Fruit fly (Drosophila melanogaster) whole organism, embryonic: ENCODE measurements around the gene CG3630.

Source experiments
- Antp ChIP-seq: fragments of 200-800 bp; sonication (Bioruptor generic); optimal IDR thresholded peaks from 3 replicates; lab custom pipeline; 2016; ENCODE audit warnings: missing biosample characterization, missing genetic modification characterization
- Bgb ChIP-seq: fragments of 200-800 bp; sonication (Bioruptor generic); IDR thresholded peaks from 2 replicates; pipeline ENCODE4 v1.3.6; 2022; ENCODE audit warnings: missing biosample characterization, missing genetic modification characterization; ENCODE audit not compliant: partially characterized antibody
- CG10462 ChIP-seq: fragments of 200-800 bp; sonication (Bioruptor generic); optimal IDR thresholded peaks from 2 replicates; lab custom pipeline; 2016; ENCODE audit warnings: missing biosample characterization, missing genetic modification characterization
- CG11398 ChIP-seq: fragments of 200-800 bp; sonication (Bioruptor generic); optimal IDR thresholded peaks from 2 replicates; lab custom pipeline; 2016; ENCODE audit warnings: missing biosample characterization, missing genetic modification characterization
- CG11456 ChIP-seq: fragments of 200-800 bp; sonication (Bioruptor generic); IDR thresholded peaks from 3 replicates; pipeline ENCODE4 v1.3.6; 2022; ENCODE audit warnings: missing biosample characterization, missing genetic modification characterization
- CG12236 ChIP-seq: fragments of 200-800 bp; sonication (Bioruptor generic); optimal IDR thresholded peaks from 2 replicates; lab custom pipeline; 2016; ENCODE audit warnings: missing biosample characterization, missing genetic modification characterization
- CG12391 ChIP-seq: fragments of 200-800 bp; sonication (Bioruptor generic); optimal IDR thresholded peaks from 3 replicates; lab custom pipeline; 2018; ENCODE audit warnings: missing biosample characterization, mild to moderate bottlenecking, missing genetic modification characterization, moderate library complexity
- CG13296 ChIP-seq: fragments of 200-800 bp; sonication (Bioruptor generic); optimal IDR thresholded peaks from 3 replicates; lab custom pipeline; 2018; ENCODE audit warnings: missing biosample characterization, mild to moderate bottlenecking, missing genetic modification characterization
- CG14050 ChIP-seq: fragments of 200-800 bp; sonication (Bioruptor generic); IDR thresholded peaks from 3 replicates; pipeline ENCODE4 v1.3.6; 2022; ENCODE audit warnings: missing biosample characterization, missing genetic modification characterization
- CG15073 ChIP-seq: fragments of 200-800 bp; sonication (Bioruptor generic); optimal IDR thresholded peaks from 2 replicates; lab custom pipeline; 2016; ENCODE audit warnings: missing biosample characterization, missing genetic modification characterization
- CG1529 ChIP-seq: fragments of 200-800 bp; sonication (Bioruptor generic); optimal IDR thresholded peaks from 3 replicates; lab custom pipeline; 2018; ENCODE audit warnings: missing biosample characterization, missing genetic modification characterization
- CG17385 ChIP-seq: fragments of 200-800 bp; sonication (Bioruptor generic); optimal IDR thresholded peaks from 3 replicates; lab custom pipeline; 2018; ENCODE audit warnings: missing biosample characterization, mild to moderate bottlenecking, missing genetic modification characterization
- CG1792 ChIP-seq: fragments of 200-800 bp; sonication (Bioruptor generic); optimal IDR thresholded peaks from 2 replicates; lab custom pipeline; 2016; ENCODE audit warnings: missing biosample characterization, missing genetic modification characterization
- CG2202 ChIP-seq: fragments of 200-800 bp; sonication (Bioruptor generic); optimal IDR thresholded peaks from 2 replicates; lab custom pipeline; 2018; ENCODE audit warnings: missing biosample characterization, mild to moderate bottlenecking, missing genetic modification characterization
- CG3838 ChIP-seq: fragments of 200-800 bp; sonication (Bioruptor generic); optimal IDR thresholded peaks from 3 replicates; lab custom pipeline; 2016; ENCODE audit warnings: missing biosample characterization, missing genetic modification characterization
- CG42726 ChIP-seq: fragments of 200-800 bp; sonication (Bioruptor generic); IDR thresholded peaks from 2 replicates; pipeline ENCODE4 v1.3.6; 2022; ENCODE audit warnings: missing biosample characterization, missing genetic modification characterization; ENCODE audit not compliant: partially characterized antibody
- CG6683 ChIP-seq: fragments of 200-800 bp; sonication (Bioruptor generic); optimal IDR thresholded peaks from 2 replicates; lab custom pipeline; 2017; ENCODE audit warnings: missing biosample characterization, mild to moderate bottlenecking, missing genetic modification characterization, missing genetic modification reagents
- CG9932 ChIP-seq: fragments of 200-800 bp; sonication (Bioruptor generic); IDR thresholded peaks from 2 replicates; pipeline ENCODE4 v1.3.6; 2022; ENCODE audit warnings: missing biosample characterization, missing genetic modification characterization
- CTCF ChIP-seq: fragments of 200-800 bp; sonication (Bioruptor generic); optimal IDR thresholded peaks from 2 replicates; lab custom pipeline; 2017; ENCODE audit warnings: missing biosample characterization, mild to moderate bottlenecking, missing genetic modification characterization, moderate library complexity
- Dll ChIP-seq: fragments of 200-800 bp; sonication (Bioruptor generic); IDR thresholded peaks from 4 replicates; pipeline ENCODE4 v1.3.6; 2022; ENCODE audit warnings: missing biosample characterization, missing genetic modification characterization; ENCODE audit not compliant: partially characterized antibody
- E2f1 ChIP-seq: fragments of 200-800 bp; sonication (Bioruptor generic); IDR thresholded peaks from 2 replicates; pipeline ENCODE4 v1.3.6; 2022; ENCODE audit warnings: missing biosample characterization, missing genetic modification characterization
- Eip74EF ChIP-seq, 2 experiments: fragments of 200-800 bp in 1 of 2; fragments of >200 bp in 1 of 2; sonication (Bioruptor generic) in 1 of 2; optimal IDR thresholded peaks; 2 replicates each; lab custom pipeline; 2017 to 2019; ENCODE audit warnings: missing biosample characterization in 2 of 2, missing genetic modification characterization in 2 of 2, mild to moderate bottlenecking in 1 of 2, moderate library complexity in 1 of 2
- Elba2 ChIP-seq: fragments of 200-800 bp; sonication (Bioruptor generic); optimal IDR thresholded peaks from 3 replicates; lab custom pipeline; 2016; ENCODE audit warnings: missing biosample characterization, missing genetic modification characterization
- Fer2 ChIP-seq: fragments of 200-800 bp; sonication (Bioruptor generic); optimal IDR thresholded peaks from 2 replicates; lab custom pipeline; 2018; ENCODE audit warnings: missing biosample characterization, mild to moderate bottlenecking, missing genetic modification characterization, moderate library complexity
- Lim3 ChIP-seq: fragments of 200-800 bp; sonication (Bioruptor generic); IDR thresholded peaks from 2 replicates; pipeline ENCODE4 v1.3.6; 2022; ENCODE audit warnings: missing biosample characterization, missing genetic modification characterization
- Mad ChIP-seq: fragments of 200-800 bp; sonication (Bioruptor generic); optimal IDR thresholded peaks from 2 replicates; lab custom pipeline; 2016; ENCODE audit warnings: missing biosample characterization, missing genetic modification characterization
- Neu2 ChIP-seq: fragments of 200-800 bp; sonication (Bioruptor generic); optimal IDR thresholded peaks from 3 replicates; lab custom pipeline; 2016; ENCODE audit warnings: missing biosample characterization, missing genetic modification characterization, borderline replicate concordance
- Spps ChIP-seq: fragments of 200-800 bp; sonication (Bioruptor generic); optimal IDR thresholded peaks from 2 replicates; lab custom pipeline; 2018; ENCODE audit warnings: missing biosample characterization, mild to moderate bottlenecking, missing genetic modification characterization
- Trl ChIP-seq, 3 experiments: fragments of >200 bp in 2 of 3; fragments of 200-800 bp in 1 of 3; sonication (Bioruptor generic) in 1 of 3; optimal IDR thresholded peaks; 2 replicates in 1 of 3; 3 replicates in 2 of 3; lab custom pipeline; 2016 to 2017; ENCODE audit warnings: missing biosample characterization in 1 of 3, missing genetic modification characterization in 1 of 3
- Vsx1 ChIP-seq: fragments of 200-800 bp; sonication (Bioruptor generic); optimal IDR thresholded peaks from 2 replicates; lab custom pipeline; 2017; ENCODE audit warnings: missing biosample characterization, mild to moderate bottlenecking, missing genetic modification characterization, missing genetic modification reagents
- ab ChIP-seq: fragments of 200-800 bp; sonication (Bioruptor generic); optimal IDR thresholded peaks from 2 replicates; lab custom pipeline; 2016; ENCODE audit warnings: missing biosample characterization, missing genetic modification characterization
- ase ChIP-seq: fragments of 200-800 bp; sonication (Bioruptor generic); IDR thresholded peaks from 3 replicates; pipeline ENCODE4 v1.3.6; 2022; ENCODE audit warnings: missing biosample characterization, missing genetic modification characterization
- dmrt99B ChIP-seq: fragments of 200-800 bp; sonication (Bioruptor generic); optimal IDR thresholded peaks from 2 replicates; lab custom pipeline; 2018; ENCODE audit warnings: missing biosample characterization, mild to moderate bottlenecking, missing genetic modification characterization, moderate library complexity
- ewg ChIP-seq: fragments of 200-800 bp; sonication (Bioruptor generic); optimal IDR thresholded peaks from 3 replicates; lab custom pipeline; 2017; ENCODE audit warnings: mild to moderate bottlenecking, missing biosample characterization, missing genetic modification reagents, missing genetic modification characterization
- fd102C ChIP-seq: fragments of 200-800 bp; sonication (Bioruptor generic); optimal IDR thresholded peaks from 2 replicates; lab custom pipeline; 2018; ENCODE audit warnings: missing biosample characterization, mild to moderate bottlenecking, missing genetic modification characterization, moderate library complexity
- jumu ChIP-seq: fragments of 200-800 bp; sonication (Bioruptor generic); optimal IDR thresholded peaks from 3 replicates; lab custom pipeline; 2016; ENCODE audit warnings: missing biosample characterization, missing genetic modification characterization
- mam ChIP-seq: fragments of 200-800 bp; sonication (Bioruptor generic); optimal IDR thresholded peaks from 3 replicates; lab custom pipeline; 2016; ENCODE audit warnings: missing biosample characterization, missing genetic modification characterization
- nerfin-2 ChIP-seq: fragments of 200-800 bp; sonication (Bioruptor generic); IDR thresholded peaks from 2 replicates; pipeline ENCODE4 v1.3.6; 2022; ENCODE audit warnings: missing biosample characterization, missing genetic modification characterization; ENCODE audit not compliant: partially characterized antibody
- nom ChIP-seq: fragments of 200-800 bp; sonication (Bioruptor generic); optimal IDR thresholded peaks from 2 replicates; lab custom pipeline; 2017; ENCODE audit warnings: missing biosample characterization, missing genetic modification characterization, mild to moderate bottlenecking, moderate library complexity, missing genetic modification reagents
- odd ChIP-seq: fragments of 200-800 bp; sonication (Bioruptor generic); optimal IDR thresholded peaks from 2 replicates; lab custom pipeline; 2017; ENCODE audit warnings: missing biosample characterization, mild to moderate bottlenecking, missing genetic modification characterization
- prd ChIP-seq, 3 experiments: fragments of >200 bp in 2 of 3; fragments of 200-800 bp in 1 of 3; sonication (Bioruptor generic) in 1 of 3; optimal IDR thresholded peaks in 2 of 3; IDR thresholded peaks in 1 of 3; 2 replicates in 2 of 3; 3 replicates in 1 of 3; pipeline versions ENCODE4 v1.3.6 to Lab custom; 2017 to 2022; ENCODE audit warnings: missing biosample characterization in 1 of 3, missing genetic modification characterization in 1 of 3
- row ChIP-seq: fragments of 200-800 bp; sonication (Bioruptor generic); IDR thresholded peaks from 3 replicates; pipeline ENCODE4 v1.3.6; 2022; ENCODE audit warnings: missing biosample characterization, missing genetic modification characterization
- sisA ChIP-seq: fragments of 200-800 bp; sonication (Bioruptor generic); IDR thresholded peaks from 2 replicates; pipeline ENCODE4 v1.3.6; 2022; ENCODE audit warnings: missing biosample characterization, missing genetic modification characterization
- tio ChIP-seq: fragments of 200-800 bp; sonication (Bioruptor generic); optimal IDR thresholded peaks from 2 replicates; lab custom pipeline; 2017; ENCODE audit warnings: missing biosample characterization, missing genetic modification characterization, inconsistent platforms
- tll ChIP-seq, 2 experiments: fragments of 200-800 bp in 1 of 2; fragments of >200 bp in 1 of 2; sonication (Bioruptor generic) in 1 of 2; optimal IDR thresholded peaks; 2 replicates each; lab custom pipeline; 2017 to 2019; ENCODE audit warnings: missing biosample characterization in 2 of 2, missing genetic modification characterization in 2 of 2, mild to moderate bottlenecking in 1 of 2, moderate library complexity in 1 of 2
- trem ChIP-seq: fragments of 200-800 bp; optimal IDR thresholded peaks from 3 replicates; lab custom pipeline; 2019; ENCODE audit warnings: missing biosample characterization, mild to moderate bottlenecking, missing genetic modification characterization, moderate library complexity
- zen2 ChIP-seq: fragments of 200-800 bp; sonication (Bioruptor generic); IDR thresholded peaks from 3 replicates; pipeline ENCODE4 v1.3.6; 2022; ENCODE audit warnings: missing biosample characterization, missing genetic modification characterization; ENCODE audit not compliant: partially characterized antibody

The CG3630 gene

DNA sequence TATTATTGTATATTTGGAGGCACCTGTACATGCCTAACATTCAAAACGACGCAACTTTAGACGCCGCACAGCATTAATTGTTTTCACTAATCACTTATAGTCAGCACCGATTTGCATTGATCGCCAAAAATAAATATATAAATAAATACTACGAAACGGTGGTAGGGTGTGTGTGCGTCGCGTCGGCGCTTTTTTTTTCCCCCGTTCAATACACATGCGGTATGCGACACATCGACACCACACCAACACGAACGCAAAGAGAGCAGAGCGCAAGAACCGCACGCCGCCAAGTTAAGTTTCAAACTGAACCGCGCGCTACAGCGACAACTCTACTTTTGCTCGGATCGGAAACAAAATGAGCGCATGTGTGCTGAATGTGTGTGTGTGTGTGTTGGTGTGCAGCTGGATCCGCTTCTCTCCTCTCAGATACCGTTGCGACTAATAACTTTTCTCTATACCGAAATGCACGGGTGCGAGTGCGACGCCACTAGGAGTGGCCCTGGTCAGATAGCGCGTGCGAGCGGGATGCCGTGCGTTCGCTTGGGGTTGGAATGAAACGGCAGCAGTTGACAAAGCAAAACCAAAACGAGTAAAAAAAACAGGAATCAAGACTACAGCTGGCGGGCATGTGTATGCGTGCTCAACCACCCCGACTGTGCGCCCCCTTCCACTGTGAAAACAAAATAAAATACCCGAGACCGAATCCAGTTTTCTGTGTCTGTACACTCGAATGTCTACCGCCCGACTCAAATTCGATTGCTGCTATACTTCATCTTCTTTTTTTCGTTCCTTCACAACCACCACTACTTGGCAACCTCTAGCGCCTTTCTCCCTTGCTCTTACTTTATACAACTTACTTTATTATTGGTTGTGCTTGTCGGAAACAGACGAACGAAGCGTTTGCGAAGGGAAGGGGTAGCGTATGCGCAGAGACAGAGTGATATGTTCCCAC is 38.7 kb upstream of the CG3630 start, which contains the start of gene ph-d (continued):
- TF ChIP-seq E2f1 (GFP tag; lab: Robert Waterston, UW): peak; percentile 42; the same call in 1 of the 2 replicates
- no peak for TF ChIP-seq Dll (GFP tag; lab: Robert Waterston, UW)
- peak; percentile 86 for TF ChIP-seq ewg (GFP tag; lab: Kevin White, UChicago)
- peak; percentile 63 for TF ChIP-seq dmrt99B (tag; lab: Kevin White, UChicago)
- TF ChIP-seq prd (optimal IDR thresholded peaks at IDR 0.05; lab: Kevin White, UChicago): no peak
- peak; percentile 46; the same call in 2 of the 3 replicates for TF ChIP-seq prd (GFP tag; IDR thresholded peaks at IDR 0.05; lab: Robert Waterston, UW)
- no peak for TF ChIP-seq CG15073 (GFP tag; lab: Kevin White, UChicago)
- TF ChIP-seq trem (tag; lab: Kevin White, UChicago): peak; percentile 40
- no peak for TF ChIP-seq mam (GFP tag; lab: Kevin White, UChicago)
- TF ChIP-seq CG12236: no peak
- peak; percentile 98 for TF ChIP-seq CG10462 (GFP tag; lab: Kevin White, UChicago)
- peak; percentile 1 for TF ChIP-seq odd (GFP tag; lab: Kevin White, UChicago)
- TF ChIP-seq zen2 (GFP tag; lab: Robert Waterston, UW): no peak
- TF ChIP-seq tio: peak; percentile 30
- TF ChIP-seq CG12391 (tag; lab: Kevin White, UChicago): peak; percentile 44
- no peak for TF ChIP-seq Eip74EF (GFP tag; optimal IDR thresholded peaks at IDR 0.05; lab: Kevin White, UChicago)
- peak; percentile 27 for TF ChIP-seq CG17385
- no peak for TF ChIP-seq CG3838 (GFP tag; lab: Kevin White, UChicago)
- no peak for TF ChIP-seq CG14050 (GFP tag; lab: Robert Waterston, UW)
- TF ChIP-seq CG2202 (tag; lab: Kevin White, UChicago): no peak
- no peak for TF ChIP-seq Mad (GFP tag; lab: Kevin White, UChicago)
- TF ChIP-seq Vsx1 (GFP tag; lab: Kevin White, UChicago): no peak
- TF ChIP-seq CTCF (GFP tag; lab: Kevin White, UChicago): peak; percentile 40
- TF ChIP-seq nerfin-2 (GFP tag; lab: Robert Waterston, UW): no peak
- TF ChIP-seq ase (GFP tag; lab: Robert Waterston, UW): no peak
- TF ChIP-seq jumu (GFP tag; lab: Kevin White, UChicago): no peak
- no peak for TF ChIP-seq tll (GFP tag; optimal IDR thresholded peaks at IDR 0.05; lab: Kevin White, UChicago)
- TF ChIP-seq ab: no peak
- peak; percentile 45 for TF ChIP-seq CG1529 (GFP tag; lab: Kevin White, UChicago)
- peak; percentile 39; the same call in 1 of the 3 replicates for TF ChIP-seq CG11456 (GFP tag; lab: Robert Waterston, UW)
- peak; percentile 47 for TF ChIP-seq CG13296 (GFP tag; lab: Kevin White, UChicago)
- no peak for TF ChIP-seq Elba2 (GFP tag; lab: Kevin White, UChicago)
- peak; percentile 71 to 85 for TF ChIP-seq Trl (optimal IDR thresholded peaks at IDR 0.05; lab: Kevin White, UChicago)
- peak; percentile 27 for TF ChIP-seq Trl (GFP tag; optimal IDR thresholded peaks at IDR 0.05; lab: Kevin White, UChicago)
- peak; percentile 88 for TF ChIP-seq nom (GFP tag; lab: Kevin White, UChicago)
- TF ChIP-seq CG1792 (GFP tag; lab: Kevin White, UChicago): no peak
- no peak for TF ChIP-seq Fer2 (tag; lab: Kevin White, UChicago)
- peak; percentile 90 for TF ChIP-seq row (GFP tag; lab: Robert Waterston, UW)
- no peak for TF ChIP-seq fd102C (GFP tag; lab: Kevin White, UChicago)
- no peak for TF ChIP-seq Spps (tag; lab: Kevin White, UChicago)
- no peak for TF ChIP-seq CG11398 (GFP tag; lab: Kevin White, UChicago)
- TF ChIP-seq CG6683: no peak
- peak; percentile 67 for TF ChIP-seq Neu2 (GFP tag; lab: Kevin White, UChicago)
- TF ChIP-seq CG9932 (GFP tag; lab: Robert Waterston, UW): peak; percentile 41; the same call in 1 of the 2 replicates
- TF ChIP-seq Lim3 (GFP tag; lab: Robert Waterston, UW): no peak
- no peak for TF ChIP-seq Antp (GFP tag; lab: Kevin White, UChicago)
- TF ChIP-seq Bgb (GFP tag; lab: Robert Waterston, UW): peak; percentile 46; the same call in 1 of the 2 replicates
- peak; percentile 48 for TF ChIP-seq sisA (GFP tag; lab: Robert Waterston, UW)
- no peak for TF ChIP-seq CG42726 (GFP tag; lab: Robert Waterston, UW)
